Fruit fly (Drosophila melanogaster) whole organism, wandering third instar larva: Measurements from ENCODE around the gene CG5390.

Experiments
- Abd-B ChIP-seq: fragments of >200 bp; optimal IDR thresholded peaks from 2 replicates; lab custom pipeline; 2017; ENCODE audit warnings: missing biosample characterization, missing genetic modification characterization
- CG32264 ChIP-seq: fragments of 200-800 bp; sonication (Bioruptor generic); optimal IDR thresholded peaks from 2 replicates; lab custom pipeline; 2016; ENCODE audit warnings: missing biosample characterization, missing genetic modification characterization
- Dif ChIP-seq: fragments of 200-275, 200-300 bp; sonication (Bioruptor generic); optimal IDR thresholded peaks from 2 replicates; lab custom pipeline; 2018; ENCODE audit warnings: missing biosample characterization, missing genetic modification characterization; ENCODE audit not compliant: partially characterized antibody
- GATAd ChIP-seq: sonication (Bioruptor generic); optimal IDR thresholded peaks from 2 replicates; lab custom pipeline; 2016; ENCODE audit warnings: missing biosample characterization, missing genetic modification characterization
- HLH106 ChIP-seq: fragments of 200-800 bp; optimal IDR thresholded peaks from 3 replicates; lab custom pipeline; 2019; ENCODE audit warnings: missing biosample characterization, mild to moderate bottlenecking, missing genetic modification characterization, moderate library complexity
- Hnf4 ChIP-seq: fragments of 200-800 bp; sonication (Bioruptor generic); optimal IDR thresholded peaks from 2 replicates; lab custom pipeline; 2016; ENCODE audit warnings: missing biosample characterization, mild to moderate bottlenecking, missing genetic modification characterization
- Hr78 ChIP-seq: fragments of >200 bp; optimal IDR thresholded peaks from 2 replicates; lab custom pipeline; 2017; ENCODE audit warnings: missing biosample characterization, missing genetic modification characterization
- Hr83 ChIP-seq: fragments of 200-300 bp; sonication (Bioruptor generic); optimal IDR thresholded peaks from 2 replicates; lab custom pipeline; 2016; ENCODE audit warnings: missing biosample characterization, mild to moderate bottlenecking, missing genetic modification characterization, moderate library complexity; ENCODE audit not compliant: poor library complexity, severe bottlenecking
- Jra ChIP-seq: sonication (Bioruptor generic); optimal IDR thresholded peaks from 2 replicates; lab custom pipeline; 2016; ENCODE audit warnings: missing biosample characterization, missing genetic modification characterization
- Mio ChIP-seq: sonication (Bioruptor generic); optimal IDR thresholded peaks from 2 replicates; lab custom pipeline; 2016; ENCODE audit warnings: missing biosample characterization, missing genetic modification characterization
- Myc ChIP-seq: fragments of >200 bp; optimal IDR thresholded peaks from 2 replicates; lab custom pipeline; 2017
- N ChIP-seq: fragments of >200 bp; optimal IDR thresholded peaks from 2 replicates; lab custom pipeline; 2018; ENCODE audit warnings: missing biosample characterization, missing external identifiers, missing genetic modification characterization
- OdsH ChIP-seq: fragments of 200-800 bp; sonication (Bioruptor generic); optimal IDR thresholded peaks from 2 replicates; lab custom pipeline; 2016; ENCODE audit warnings: missing biosample characterization, mild to moderate bottlenecking, missing genetic modification characterization
- Rel ChIP-seq, 2 experiments: fragments of 200-800 bp; sonication (Bioruptor generic) in 1 of 2; optimal IDR thresholded peaks; 2 replicates in 1 of 2; 3 replicates in 1 of 2; lab custom pipeline; 2016 to 2019; ENCODE audit warnings: mild to moderate bottlenecking in 2 of 2, missing biosample characterization in 2 of 2, missing genetic modification characterization in 2 of 2, moderate library complexity in 1 of 2
- Sp1 ChIP-seq: fragments of 200-800 bp; sonication (Bioruptor generic); optimal IDR thresholded peaks from 3 replicates; lab custom pipeline; 2019; ENCODE audit warnings: missing biosample characterization, mild to moderate bottlenecking, missing genetic modification characterization, moderate library complexity
- Vsx2 ChIP-seq: fragments of 200-300, 225-300 bp; sonication (Bioruptor generic); optimal IDR thresholded peaks from 2 replicates; lab custom pipeline; 2018; ENCODE audit warnings: missing biosample characterization, missing genetic modification characterization; ENCODE audit not compliant: partially characterized antibody
- br ChIP-seq: fragments of 200-800 bp; sonication (Bioruptor generic); optimal IDR thresholded peaks from 2 replicates; lab custom pipeline; 2016; ENCODE audit warnings: missing biosample characterization, missing genetic modification characterization
- brk ChIP-seq: fragments of 200-800 bp; sonication (Bioruptor generic); optimal IDR thresholded peaks from 2 replicates; lab custom pipeline; 2016; ENCODE audit warnings: missing biosample characterization, mild to moderate bottlenecking, missing genetic modification characterization
- dmrt93B ChIP-seq: fragments of 200-800 bp; sonication (Bioruptor generic); optimal IDR thresholded peaks from 2 replicates; lab custom pipeline; 2018; ENCODE audit warnings: missing biosample characterization, mild to moderate bottlenecking, missing genetic modification characterization
- dsf ChIP-seq: sonication (Bioruptor generic); optimal IDR thresholded peaks from 2 replicates; lab custom pipeline; 2016; ENCODE audit warnings: missing biosample characterization, missing genetic modification characterization, borderline replicate concordance
- ey ChIP-seq: fragments of 200-800 bp; sonication (Bioruptor generic); optimal IDR thresholded peaks from 2 replicates; lab custom pipeline; 2016; ENCODE audit warnings: missing biosample characterization, missing genetic modification characterization
- foxo ChIP-seq, 2 experiments: fragments of 200-800 bp; sonication (Bioruptor generic); optimal IDR thresholded peaks; 2 replicates in 1 of 2; 3 replicates in 1 of 2; lab custom pipeline; 2016 to 2017; ENCODE audit warnings: missing biosample characterization in 2 of 2, missing genetic modification characterization in 2 of 2
- fru ChIP-seq: fragments of 200-800 bp; sonication (Bioruptor generic); optimal IDR thresholded peaks from 3 replicates; lab custom pipeline; 2016; ENCODE audit warnings: missing biosample characterization, mild to moderate bottlenecking, missing genetic modification characterization
- h ChIP-seq: fragments of 200-800 bp; sonication (Bioruptor generic); optimal IDR thresholded peaks from 3 replicates; lab custom pipeline; 2016; ENCODE audit warnings: missing biosample characterization, mild to moderate bottlenecking, missing genetic modification characterization
- jim ChIP-seq: fragments of 175-275, 200-325 bp; sonication (Bioruptor generic); optimal IDR thresholded peaks from 2 replicates; lab custom pipeline; 2016; ENCODE audit warnings: missing biosample characterization, mild to moderate bottlenecking, missing genetic modification characterization
- lola ChIP-seq: fragments of >200 bp; optimal IDR thresholded peaks from 2 replicates; lab custom pipeline; 2017; ENCODE audit warnings: missing biosample characterization, missing genetic modification characterization
- pan ChIP-seq: fragments of >200 bp; optimal IDR thresholded peaks from 2 replicates; lab custom pipeline; 2017
- psq ChIP-seq: fragments of 200-800 bp; sonication (Bioruptor generic); optimal IDR thresholded peaks from 3 replicates; lab custom pipeline; 2017; ENCODE audit warnings: missing biosample characterization, mild to moderate bottlenecking, missing genetic modification characterization, moderate library complexity
- rgr ChIP-seq: fragments of 200-800 bp; sonication (Bioruptor generic); optimal IDR thresholded peaks from 3 replicates; lab custom pipeline; 2016; ENCODE audit warnings: missing biosample characterization, mild to moderate bottlenecking, missing genetic modification characterization
- sage ChIP-seq: fragments of 200-800 bp; sonication (Bioruptor generic); optimal IDR thresholded peaks from 2 replicates; lab custom pipeline; 2016; ENCODE audit warnings: missing biosample characterization, mild to moderate bottlenecking, missing genetic modification characterization
- sv ChIP-seq: fragments of 200-800 bp; sonication (Bioruptor generic); optimal IDR thresholded peaks from 3 replicates; lab custom pipeline; 2016; ENCODE audit warnings: missing biosample characterization, missing genetic modification characterization
- tai ChIP-seq: sonication (Bioruptor generic); optimal IDR thresholded peaks from 2 replicates; lab custom pipeline; 2016; ENCODE audit warnings: missing biosample characterization, missing genetic modification characterization
- woc ChIP-seq: sonication (Bioruptor generic); optimal IDR thresholded peaks from 2 replicates; lab custom pipeline; 2016; ENCODE audit warnings: missing biosample characterization, mild to moderate bottlenecking, missing genetic modification characterization

CG5390 gene

dm6 chr2L:10334854-10335277, 28.5 kb upstream of the CG5390 start:
- no peak for TF ChIP-seq CG32264 (GFP tag; lab: Kevin White, UChicago)
- TF ChIP-seq Sp1 = peak; percentile 56
- TF ChIP-seq Hr78 (GFP tag; lab: Kevin White, UChicago) = no peak
- peak; percentile 64 for TF ChIP-seq br
- peak; percentile 13 for TF ChIP-seq Hr83 (GFP tag; lab: Kevin White, UChicago)
- TF ChIP-seq lola = no peak
- peak; percentile 55 for TF ChIP-seq woc (GFP tag; lab: Kevin White, UChicago)
- peak; percentile 58 for TF ChIP-seq rgr (GFP tag; lab: Kevin White, UChicago)
- TF ChIP-seq brk (GFP tag; lab: Kevin White, UChicago) = peak; percentile 57
- TF ChIP-seq dsf (GFP tag; lab: Kevin White, UChicago) = no peak
- peak; percentile 80 for TF ChIP-seq Rel (GFP tag; optimal IDR thresholded peaks at IDR 0.05; lab: Kevin White, UChicago)
- TF ChIP-seq Rel (tag; optimal IDR thresholded peaks at IDR 0.05; lab: Kevin White, UChicago) = peak; percentile 58
- no peak for TF ChIP-seq Dif (GFP tag; lab: Kevin White, UChicago)
- no peak for TF ChIP-seq Vsx2
- no peak for TF ChIP-seq GATAd
- no peak for TF ChIP-seq Mio (GFP tag; lab: Kevin White, UChicago)
- TF ChIP-seq sv (GFP tag; lab: Kevin White, UChicago) = peak; percentile 11
- TF ChIP-seq jim (GFP tag; lab: Kevin White, UChicago) = no peak
- no peak for TF ChIP-seq tai
- TF ChIP-seq fru = peak; percentile 57
- peak; percentile 39 for TF ChIP-seq Jra (GFP tag; lab: Kevin White, UChicago)
- TF ChIP-seq OdsH = peak; percentile 56
- TF ChIP-seq N = peak; percentile 72
- TF ChIP-seq h (GFP tag; lab: Kevin White, UChicago) = peak; percentile 78
- TF ChIP-seq Hnf4 (GFP tag; lab: Kevin White, UChicago) = peak; percentile 57
- TF ChIP-seq ey = peak; percentile 58
- TF ChIP-seq pan = no peak
- peak; percentile 29 for TF ChIP-seq psq (GFP tag; lab: Kevin White, UChicago)
- peak; percentile 47 for TF ChIP-seq sage (GFP tag; lab: Kevin White, UChicago)
- TF ChIP-seq HLH106 (tag; lab: Kevin White, UChicago) = peak; percentile 33
- no peak for TF ChIP-seq Abd-B (GFP tag; lab: Kevin White, UChicago)
- TF ChIP-seq foxo (GFP tag; optimal IDR thresholded peaks at IDR 0.05; lab: Kevin White, UChicago) = peak in 1 of 2 experiments; percentile 16

- TF ChIP-seq OdsH (no peak), tai (no peak), foxo (GFP tag; optimal IDR thresholded peaks at IDR 0.05; lab: Kevin White, UChicago) (no peak), h (GFP tag; lab: Kevin White, UChicago) (no peak), pan (no peak), br (no peak), dmrt93B (GFP tag; lab: Kevin White, UChicago) (no peak)
Measured at dm6 chr2L:10334213-10334612, 27.8 kb upstream of the CG5390 start.

dm6 chr2L:10333091-10333991, 26.9 kb upstream of the CG5390 start, which contains the start of gene GATAd:
TSS of gene GATAd (plus strand) at chr2L:10333734.
- TF ChIP-seq HLH106 (tag; lab: Kevin White, UChicago) (no peak), ey (no peak), br (no peak), brk (GFP tag; lab: Kevin White, UChicago) (peak; percentile 56), Hr78 (GFP tag; lab: Kevin White, UChicago) (no peak), dmrt93B (GFP tag; lab: Kevin White, UChicago) (no peak), woc (GFP tag; lab: Kevin White, UChicago) (peak; percentile 2), Hr83 (GFP tag; lab: Kevin White, UChicago) (peak; percentile 50), Myc (lab: Kevin White, UChicago) (peak; percentile 71), CG32264 (GFP tag; lab: Kevin White, UChicago) (no peak), Abd-B (GFP tag; lab: Kevin White, UChicago) (no peak), Sp1 (no peak), Rel (GFP tag; optimal IDR thresholded peaks at IDR 0.05; lab: Kevin White, UChicago) (no peak), Rel (tag; optimal IDR thresholded peaks at IDR 0.05; lab: Kevin White, UChicago) (peak; percentile 35)
